Worm (Caenorhabditis elegans) whole organism, late embryonic: Measurements from ENCODE around the gene mlc-2.

Source experiments
- ahr-1 ChIP-seq: sonication (generic microtip); optimal IDR thresholded peaks from 2 replicates; lab custom pipeline; 2016; ENCODE audit warnings: missing genetic modification characterization, missing compliant biosample characterization
- ama-1 ChIP-seq: fragments of 150-350 bp; optimal IDR thresholded peaks from 2 replicates; lab custom pipeline; 2014
- ceh-2 ChIP-seq: sonication (generic microtip); optimal IDR thresholded peaks from 2 replicates; lab custom pipeline; 2016; ENCODE audit warnings: missing genotype, missing genetic modification characterization, missing compliant biosample characterization
- fkh-10 ChIP-seq: fragments of 150-350 bp; optimal IDR thresholded peaks from 2 replicates; lab custom pipeline; 2014; ENCODE audit warnings: missing biosample characterization, missing genetic modification reagents, missing genetic modification characterization
- hlh-8 ChIP-seq: sonication (generic microtip); optimal IDR thresholded peaks from 2 replicates; lab custom pipeline; 2016; ENCODE audit warnings: missing genotype, missing genetic modification characterization, missing compliant biosample characterization
- mec-3 ChIP-seq: sonication (generic microtip); optimal IDR thresholded peaks from 2 replicates; lab custom pipeline; 2016; ENCODE audit warnings: borderline replicate concordance, missing genetic modification characterization, missing compliant biosample characterization
- pag-3 ChIP-seq: sonication (generic microtip); optimal IDR thresholded peaks from 2 replicates; lab custom pipeline; 2016; ENCODE audit warnings: missing compliant biosample characterization, missing genetic modification characterization, borderline replicate concordance
- pqm-1 ChIP-seq: sonication (generic microtip); optimal IDR thresholded peaks from 2 replicates; lab custom pipeline; 2016; ENCODE audit warnings: missing genetic modification characterization, missing compliant biosample characterization
- tbx-2 ChIP-seq: sonication (generic microtip); optimal IDR thresholded peaks from 2 replicates; lab custom pipeline; 2016; ENCODE audit warnings: missing genetic modification characterization, missing compliant biosample characterization
- unc-55 ChIP-seq: sonication (generic microtip); optimal IDR thresholded peaks from 2 replicates; lab custom pipeline; 2017; ENCODE audit warnings: missing biosample characterization, missing genetic modification reagents, missing genetic modification characterization
- ztf-16 ChIP-seq: sonication (generic microtip); optimal IDR thresholded peaks from 2 replicates; lab custom pipeline; 2017; ENCODE audit warnings: missing genetic modification characterization, missing compliant biosample characterization

DNA sequence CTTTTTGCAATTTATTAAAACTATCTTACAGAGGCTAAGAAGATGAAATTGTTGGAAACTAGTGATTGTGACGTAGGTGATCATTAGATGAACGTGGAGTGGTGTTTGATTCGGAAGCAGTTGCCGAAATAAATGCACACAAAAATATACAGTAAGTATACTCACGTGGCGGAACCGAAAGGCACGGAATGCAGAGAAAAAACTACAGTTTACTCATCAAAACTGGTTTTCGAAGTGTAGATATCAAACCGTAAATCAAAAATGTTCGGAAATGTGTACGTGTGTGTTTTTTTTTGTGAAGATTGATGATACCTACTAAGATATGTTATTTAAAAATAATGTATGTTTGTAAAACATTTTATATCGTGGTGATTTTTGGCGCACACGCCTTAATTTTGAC lies 29.7 kb downstream of the mlc-2 start:
- no peak for TF ChIP-seq ztf-16 (tag; lab: Kevin White, UChicago)
- no peak for TF ChIP-seq tbx-2 (tag; lab: Kevin White, UChicago)
- no peak for TF ChIP-seq pqm-1
- TF ChIP-seq ceh-2 (tag; lab: Kevin White, UChicago), result no peak
- no peak for TF ChIP-seq fkh-10 (GFP tag; lab: Kevin White, UChicago)
- no peak for TF ChIP-seq hlh-8 (tag; lab: Kevin White, UChicago)
- no peak for TF ChIP-seq ahr-1 (tag; lab: Kevin White, UChicago)
- TF ChIP-seq unc-55 (GFP tag; lab: Kevin White, UChicago), result no peak
- TF ChIP-seq pag-3 (tag; lab: Kevin White, UChicago), result no peak
- TF ChIP-seq ama-1 (lab: Kevin White, UChicago), result no peak
- no peak for TF ChIP-seq mec-3 (tag; lab: Kevin White, UChicago)
